Worm (Caenorhabditis elegans) whole organism, midembryonic: ENCODE results near the gene arrd-4.

Experiments
- T22C8.4 ChIP-seq: fragments of 200-800 bp; sonication (Bioruptor generic); IDR thresholded peaks from 2 replicates; pipeline ENCODE4 v1.3.6; 2022; ENCODE audit warnings: missing genetic modification characterization, missing compliant biosample characterization
- cog-1 ChIP-seq: sonication (generic microtip); optimal IDR thresholded peaks from 2 replicates; lab custom pipeline; 2016; ENCODE audit warnings: missing genetic modification characterization, missing compliant biosample characterization
- flt-1 ChIP-seq: fragments of 200-800 bp; sonication (Bioruptor generic); IDR thresholded peaks from 2 replicates; pipeline ENCODE4 v1.3.6; 2022; ENCODE audit warnings: missing genetic modification characterization, missing compliant biosample characterization
- klf-2 ChIP-seq: fragments of 200-800 bp; sonication (Bioruptor generic); conservative IDR thresholded peaks from 2 replicates; pipeline ENCODE4 v1.3.6; 2022; ENCODE audit warnings: missing genetic modification reagents, missing genetic modification characterization, missing compliant biosample characterization
- med-1 ChIP-seq: sonication (generic microtip); optimal IDR thresholded peaks from 2 replicates; lab custom pipeline; 2017; ENCODE audit warnings: missing genetic modification characterization, mild to moderate bottlenecking, missing compliant biosample characterization, antibody characterized with exemption, missing genetic modification reagents; ENCODE audit not compliant: insufficient read depth
- ref-1 ChIP-seq: fragments of 200-800 bp; sonication (Bioruptor generic); conservative IDR thresholded peaks from 2 replicates; pipeline ENCODE4 v1.3.6; 2022; ENCODE audit warnings: missing genetic modification reagents, missing genetic modification characterization, missing compliant biosample characterization
- tab-1 ChIP-seq: fragments of 200-800 bp; sonication (Bioruptor generic); IDR thresholded peaks from 2 replicates; pipeline ENCODE4 v1.3.6; 2022; ENCODE audit warnings: missing genetic modification characterization, missing compliant biosample characterization
- ztf-23 ChIP-seq: fragments of 200-800 bp; sonication (Bioruptor generic); IDR thresholded peaks from 2 replicates; pipeline ENCODE4 v1.3.6; 2022; ENCODE audit warnings: missing genetic modification reagents, missing genetic modification characterization, missing compliant biosample characterization
- ztf-29 ChIP-seq: fragments of 200-800 bp; sonication (Bioruptor generic); IDR thresholded peaks from 2 replicates; pipeline ENCODE4 v1.3.6; 2022; ENCODE audit warnings: missing genetic modification reagents, missing genetic modification characterization, missing compliant biosample characterization

Gene arrd-4

DNA sequence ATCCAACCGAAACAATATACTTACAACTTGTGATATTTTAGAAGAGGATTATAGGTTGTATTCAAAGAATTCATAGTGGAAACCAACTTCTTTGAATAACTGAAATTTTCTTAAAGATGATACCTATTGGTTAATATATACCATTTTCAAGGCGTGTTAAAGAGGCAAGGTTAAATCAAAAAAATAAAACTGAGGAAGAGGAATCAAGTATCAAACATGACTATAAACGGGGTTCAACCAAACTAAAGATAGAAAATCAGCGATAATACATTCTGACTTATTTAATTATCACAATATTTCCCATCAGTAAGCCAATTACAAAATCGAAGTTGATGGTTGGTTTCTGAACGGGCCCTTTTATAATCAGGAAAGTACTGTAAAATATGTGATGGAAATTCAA lies 23.3 kb upstream of the arrd-4 start, which contains the start of gene chil-3:
Gene chil-3 (minus strand): TSS at position 101 of the 400 bp plus-strand sequence.
- TF ChIP-seq klf-2 (GFP tag; lab: Robert Waterston, UW) = no peak

DNA sequence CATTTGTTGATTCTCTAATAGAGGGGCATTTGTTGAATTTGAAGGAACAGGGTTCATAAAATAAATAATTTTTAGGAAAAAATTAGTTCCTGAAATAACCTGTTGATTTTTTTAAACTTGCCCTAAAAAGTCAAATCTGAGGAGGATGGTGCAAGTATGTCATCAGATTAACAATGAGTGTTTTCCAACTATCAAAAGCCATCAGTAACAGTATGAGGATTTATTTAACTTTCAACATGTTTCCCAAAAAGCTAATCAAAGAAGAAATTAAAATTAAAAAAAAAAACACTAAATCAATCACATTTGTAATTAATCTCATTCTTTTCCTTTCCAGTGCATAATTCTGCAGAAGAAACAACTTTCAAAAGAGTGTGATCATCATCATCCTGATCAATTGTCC lies 21.5 kb upstream of the arrd-4 start, which contains the start of gene chil-5:
Gene chil-5 (minus strand): TSS at position 101 of the 400 bp plus-strand sequence.
- no peak for TF ChIP-seq ref-1 (GFP tag; lab: Robert Waterston, UW)
- no peak for TF ChIP-seq ztf-23
- TF ChIP-seq cog-1 (tag; lab: Kevin White, UChicago) = no peak
- no peak for TF ChIP-seq flt-1 (GFP tag; lab: Robert Waterston, UW)
- TF ChIP-seq tab-1 (GFP tag; lab: Robert Waterston, UW) = no peak
- no peak for TF ChIP-seq med-1 (GFP tag; lab: Kevin White, UChicago)
- TF ChIP-seq T22C8.4 (GFP tag; lab: Robert Waterston, UW) = no peak
- TF ChIP-seq ztf-29 (GFP tag; lab: Robert Waterston, UW) = no peak
- no peak for TF ChIP-seq klf-2 (GFP tag; lab: Robert Waterston, UW)

- no peak for TF ChIP-seq cog-1 (tag; lab: Kevin White, UChicago)
- no peak for TF ChIP-seq ztf-23
- no peak for TF ChIP-seq T22C8.4 (GFP tag; lab: Robert Waterston, UW)
- TF ChIP-seq ref-1 (GFP tag; lab: Robert Waterston, UW) = no peak
- no peak for TF ChIP-seq tab-1 (GFP tag; lab: Robert Waterston, UW)
- TF ChIP-seq ztf-29 (GFP tag; lab: Robert Waterston, UW) = no peak
- TF ChIP-seq flt-1 (GFP tag; lab: Robert Waterston, UW) = no peak
- TF ChIP-seq med-1 (GFP tag; lab: Kevin White, UChicago) = no peak
- no peak for TF ChIP-seq klf-2 (GFP tag; lab: Robert Waterston, UW)
Observed at ce11 chrII:9857791-9858190, 19.7 kb upstream of the arrd-4 start, which contains the start of gene chil-6. Gene chil-6 (minus strand): TSS chrII:9857891.

ce11 chrII:9855620-9856019 lies 17.5 kb upstream of the arrd-4 start, which contains the start of gene chil-4:
Gene chil-4 (minus strand): TSS chrII:9855720.
- TF ChIP-seq klf-2 (GFP tag; lab: Robert Waterston, UW) (no peak), tab-1 (GFP tag; lab: Robert Waterston, UW) (no peak), ztf-23 (no peak), T22C8.4 (GFP tag; lab: Robert Waterston, UW) (no peak), cog-1 (tag; lab: Kevin White, UChicago) (no peak), med-1 (GFP tag; lab: Kevin White, UChicago) (no peak), ref-1 (GFP tag; lab: Robert Waterston, UW) (no peak), ztf-29 (GFP tag; lab: Robert Waterston, UW) (no peak), flt-1 (GFP tag; lab: Robert Waterston, UW) (no peak)

DNA sequence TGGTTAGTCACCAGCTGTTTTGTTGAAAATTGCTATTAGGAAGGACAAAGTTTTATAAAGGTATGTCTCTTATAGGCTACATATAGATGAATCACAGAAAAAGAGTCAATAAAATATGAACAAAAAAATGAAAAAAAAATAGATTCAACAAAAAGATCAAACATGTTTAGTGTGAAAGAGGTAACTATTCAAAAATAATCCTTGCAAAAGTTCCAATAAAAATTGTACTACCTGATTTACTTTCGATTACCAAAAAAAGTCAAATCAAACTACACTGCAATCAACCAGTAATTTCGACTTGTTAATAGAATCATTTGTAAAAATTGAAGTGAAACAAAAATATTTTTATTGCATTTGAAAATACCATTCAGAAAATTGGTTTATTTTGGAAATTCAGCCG lies 12.8 kb upstream of the arrd-4 start, which contains the start of gene ZK938.10:
Gene ZK938.10 (minus strand): TSS at position 101 of the 400 bp plus-strand sequence.
- TF ChIP-seq ref-1 (GFP tag; lab: Robert Waterston, UW) (no peak), flt-1 (GFP tag; lab: Robert Waterston, UW) (no peak), T22C8.4 (GFP tag; lab: Robert Waterston, UW) (no peak), cog-1 (tag; lab: Kevin White, UChicago) (no peak), klf-2 (GFP tag; lab: Robert Waterston, UW) (no peak), tab-1 (GFP tag; lab: Robert Waterston, UW) (no peak), ztf-29 (GFP tag; lab: Robert Waterston, UW) (no peak), med-1 (GFP tag; lab: Kevin White, UChicago) (no peak), ztf-23 (no peak)

ce11 chrII:9849497-9849896 lies 11.4 kb upstream of the arrd-4 start, which contains the start of gene old-2:
Gene old-2 (minus strand): TSS chrII:9849597.
- TF ChIP-seq klf-2 (GFP tag; lab: Robert Waterston, UW) = no peak
- TF ChIP-seq flt-1 (GFP tag; lab: Robert Waterston, UW) = no peak
- no peak for TF ChIP-seq T22C8.4 (GFP tag; lab: Robert Waterston, UW)
- TF ChIP-seq ztf-29 (GFP tag; lab: Robert Waterston, UW) = no peak

DNA sequence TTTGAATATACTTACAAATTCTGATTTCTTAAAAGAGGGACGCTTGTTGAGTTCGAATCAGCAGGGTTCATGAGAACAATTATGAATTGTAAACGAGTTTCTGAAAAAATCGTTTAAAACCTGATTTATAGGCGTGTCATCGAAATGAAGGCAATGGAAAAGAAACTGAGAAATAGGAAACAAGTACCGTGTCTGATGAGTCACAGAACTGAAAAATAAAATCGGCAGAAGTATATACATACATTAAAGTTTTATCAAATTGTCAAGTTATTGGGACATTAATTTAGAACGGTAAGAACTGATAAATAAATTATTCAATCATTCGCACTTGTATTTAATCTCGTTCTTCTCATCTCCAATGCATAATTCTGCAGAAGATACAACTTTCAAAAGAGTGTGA lies 7.1 kb upstream of the arrd-4 start, which contains the start of gene chil-9:
Gene chil-9 (minus strand): TSS at position 101 of the 400 bp plus-strand sequence.
- TF ChIP-seq klf-2 (GFP tag; lab: Robert Waterston, UW) (no peak), T22C8.4 (GFP tag; lab: Robert Waterston, UW) (no peak), ztf-29 (GFP tag; lab: Robert Waterston, UW) (no peak), med-1 (GFP tag; lab: Kevin White, UChicago) (no peak), ref-1 (GFP tag; lab: Robert Waterston, UW) (no peak), cog-1 (tag; lab: Kevin White, UChicago) (no peak), flt-1 (GFP tag; lab: Robert Waterston, UW) (no peak), tab-1 (GFP tag; lab: Robert Waterston, UW) (no peak), ztf-23 (no peak)

ce11 chrII:9841985-9842505 lies 3.9 kb upstream of the arrd-4 start, which contains the start of gene rnh-1.2:
Gene rnh-1.2 (minus strand): TSS chrII:9842035.
- TF ChIP-seq ztf-29 (GFP tag; lab: Robert Waterston, UW) = no peak
- no peak for TF ChIP-seq flt-1 (GFP tag; lab: Robert Waterston, UW)
- no peak for TF ChIP-seq ref-1 (GFP tag; lab: Robert Waterston, UW)
- no peak for TF ChIP-seq med-1 (GFP tag; lab: Kevin White, UChicago)
- TF ChIP-seq T22C8.4 (GFP tag; lab: Robert Waterston, UW) = no peak

DNA sequence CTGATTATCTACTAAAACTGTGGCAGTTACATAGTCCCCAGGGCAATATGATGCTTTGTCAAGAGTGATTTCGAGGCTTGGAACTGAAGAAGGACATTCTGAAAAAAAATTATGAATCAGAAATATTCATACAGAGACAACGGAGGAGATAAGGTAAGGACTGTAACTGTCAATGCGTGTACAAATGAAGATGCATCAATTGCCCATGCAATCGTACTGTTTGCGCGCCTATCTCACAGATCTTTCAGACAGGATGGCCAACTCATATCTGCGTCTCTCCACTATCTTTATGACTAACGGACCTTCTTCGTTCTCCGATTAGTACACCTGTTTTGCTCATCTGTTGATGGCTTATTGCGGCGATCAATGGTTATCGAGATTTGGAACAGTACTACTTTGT lies 2.2 kb upstream of the arrd-4 start, which contains the start of gene ZK938.11:
Gene ZK938.11 (minus strand): TSS at position 101 of the 400 bp plus-strand sequence.
- TF ChIP-seq ztf-23 = no peak
- no peak for TF ChIP-seq ref-1 (GFP tag; lab: Robert Waterston, UW)
- TF ChIP-seq klf-2 (GFP tag; lab: Robert Waterston, UW) = no peak
- TF ChIP-seq med-1 (GFP tag; lab: Kevin White, UChicago) = no peak
